Fruit fly (Drosophila melanogaster) whole organism, embryonic: Measurements from ENCODE around the gene CG7386.

Experiments
- Asciz ChIP-seq: fragments of 200-800 bp; sonication (Bioruptor generic); optimal IDR thresholded peaks from 2 replicates; lab custom pipeline; 2017; ENCODE audit warnings: missing biosample characterization, mild to moderate bottlenecking, missing genetic modification characterization, missing genetic modification reagents
- Atf3 ChIP-seq: fragments of 200-800 bp; sonication (Bioruptor generic); optimal IDR thresholded peaks from 3 replicates; lab custom pipeline; 2016; ENCODE audit warnings: missing biosample characterization, missing genetic modification characterization
- CG11696 ChIP-seq: fragments of 200-800 bp; sonication (Bioruptor generic); IDR thresholded peaks from 2 replicates; pipeline ENCODE4 v1.3.6; 2022; ENCODE audit warnings: missing biosample characterization, missing genetic modification characterization
- CG12299 ChIP-seq: fragments of 200-800 bp; sonication (Bioruptor generic); optimal IDR thresholded peaks from 2 replicates; lab custom pipeline; 2018; ENCODE audit warnings: missing biosample characterization, mild to moderate bottlenecking, missing genetic modification characterization
- CG13287 ChIP-seq: fragments of 200-800 bp; sonication (Bioruptor generic); IDR thresholded peaks from 2 replicates; pipeline ENCODE4 v1.3.6; 2022; ENCODE audit warnings: missing biosample characterization, missing genetic modification characterization; ENCODE audit not compliant: partially characterized antibody
- CG14014 ChIP-seq: fragments of 200-800 bp; sonication (Bioruptor generic); IDR thresholded peaks from 2 replicates; pipeline ENCODE4 v1.3.6; 2022; ENCODE audit warnings: missing biosample characterization, missing genetic modification characterization
- CG16863 ChIP-seq: fragments of 200-800 bp; sonication (Bioruptor generic); optimal IDR thresholded peaks from 3 replicates; lab custom pipeline; 2016; ENCODE audit warnings: missing biosample characterization, missing genetic modification characterization
- CG1832 ChIP-seq: fragments of 200-800 bp; sonication (Bioruptor generic); optimal IDR thresholded peaks from 2 replicates; lab custom pipeline; 2017; ENCODE audit warnings: missing biosample characterization, mild to moderate bottlenecking, missing genetic modification characterization, inconsistent platforms
- CG2712 ChIP-seq: fragments of 200-800 bp; optimal IDR thresholded peaks from 3 replicates; lab custom pipeline; 2019; ENCODE audit warnings: missing biosample characterization, mild to moderate bottlenecking, missing genetic modification characterization, moderate library complexity
- CG33213 ChIP-seq: fragments of 200-800 bp; sonication (Bioruptor generic); optimal IDR thresholded peaks from 3 replicates; lab custom pipeline; 2016; ENCODE audit warnings: missing biosample characterization, missing genetic modification characterization
- CG3726 ChIP-seq: fragments of 200-800 bp; sonication (Bioruptor generic); IDR thresholded peaks from 3 replicates; pipeline ENCODE4, ENCODE4 v1.3.6; 2022; ENCODE audit warnings: missing biosample characterization, missing genetic modification characterization
- CG3838 ChIP-seq: fragments of 200-800 bp; sonication (Bioruptor generic); optimal IDR thresholded peaks from 3 replicates; lab custom pipeline; 2016; ENCODE audit warnings: missing biosample characterization, missing genetic modification characterization
- CG4424 ChIP-seq: fragments of 200-800 bp; sonication (Bioruptor generic); optimal IDR thresholded peaks from 3 replicates; lab custom pipeline; 2016; ENCODE audit warnings: missing biosample characterization, missing genetic modification characterization
- CG4820 ChIP-seq: fragments of 200-800 bp; sonication (Bioruptor generic); optimal IDR thresholded peaks from 3 replicates; lab custom pipeline; 2016; ENCODE audit warnings: missing biosample characterization, missing genetic modification characterization
- CG6683 ChIP-seq: fragments of 200-800 bp; sonication (Bioruptor generic); optimal IDR thresholded peaks from 2 replicates; lab custom pipeline; 2017; ENCODE audit warnings: missing biosample characterization, mild to moderate bottlenecking, missing genetic modification characterization, missing genetic modification reagents
- CG7928 ChIP-seq: fragments of 200-800 bp; sonication (Bioruptor generic); optimal IDR thresholded peaks from 2 replicates; lab custom pipeline; 2017; ENCODE audit warnings: missing biosample characterization, mild to moderate bottlenecking, missing genetic modification characterization
- CG8281 ChIP-seq: fragments of 200-800 bp; sonication (Bioruptor generic); optimal IDR thresholded peaks from 2 replicates; lab custom pipeline; 2018; ENCODE audit warnings: missing biosample characterization, mild to moderate bottlenecking, missing genetic modification characterization, moderate library complexity
- CG8388 ChIP-seq: fragments of 200-800 bp; sonication (Bioruptor generic); optimal IDR thresholded peaks from 2 replicates; lab custom pipeline; 2019; ENCODE audit warnings: missing biosample characterization, mild to moderate bottlenecking, missing genetic modification characterization, moderate library complexity
- CG9727 ChIP-seq: fragments of 200-800 bp; sonication (Bioruptor generic); optimal IDR thresholded peaks from 3 replicates; lab custom pipeline; 2017; ENCODE audit warnings: missing biosample characterization, mild to moderate bottlenecking, missing genetic modification characterization
- Camta ChIP-seq: fragments of 200-800 bp; sonication (Bioruptor generic); optimal IDR thresholded peaks from 2 replicates; lab custom pipeline; 2016; ENCODE audit warnings: missing biosample characterization, missing genetic modification characterization
- Dad ChIP-seq: fragments of 200-800 bp; sonication (Bioruptor generic); optimal IDR thresholded peaks from 3 replicates; lab custom pipeline; 2016; ENCODE audit warnings: missing biosample characterization, missing genetic modification characterization
- Dip2 ChIP-seq: fragments of 200-800 bp; sonication (Bioruptor generic); IDR thresholded peaks from 2 replicates; pipeline ENCODE4 v1.3.6; 2022; ENCODE audit warnings: missing biosample characterization, missing genetic modification characterization
- ERR ChIP-seq: fragments of 200-800 bp; sonication (Bioruptor generic); optimal IDR thresholded peaks from 2 replicates; lab custom pipeline; 2016; ENCODE audit warnings: missing biosample characterization, missing genetic modification characterization
- Elba2 ChIP-seq: fragments of 200-800 bp; sonication (Bioruptor generic); optimal IDR thresholded peaks from 3 replicates; lab custom pipeline; 2016; ENCODE audit warnings: missing biosample characterization, missing genetic modification characterization
- Ets97D ChIP-seq: fragments of 200-800 bp; sonication (Bioruptor generic); optimal IDR thresholded peaks from 3 replicates; lab custom pipeline; 2016; ENCODE audit warnings: missing biosample characterization, missing genetic modification characterization
- HmgZ ChIP-seq: fragments of 200-800 bp; sonication (Bioruptor generic); optimal IDR thresholded peaks from 2 replicates; lab custom pipeline; 2018; ENCODE audit warnings: missing biosample characterization, mild to moderate bottlenecking, missing genetic modification characterization
- Hmr ChIP-seq: fragments of 200-800 bp; sonication (Bioruptor generic); optimal IDR thresholded peaks from 3 replicates; lab custom pipeline; 2017; ENCODE audit warnings: mild to moderate bottlenecking, missing biosample characterization, missing genetic modification reagents, missing genetic modification characterization
- Hmx ChIP-seq: fragments of 200-800 bp; sonication (Bioruptor generic); optimal IDR thresholded peaks from 2 replicates; lab custom pipeline; 2016; ENCODE audit warnings: missing biosample characterization, missing genetic modification characterization
- Jarid2 ChIP-seq: fragments of 200-800 bp; sonication (Bioruptor generic); optimal IDR thresholded peaks from 3 replicates; lab custom pipeline; 2017; ENCODE audit warnings: mild to moderate bottlenecking, missing biosample characterization, missing genetic modification reagents, missing genetic modification characterization
- Max ChIP-seq: fragments of 200-800 bp; sonication (Bioruptor generic); optimal IDR thresholded peaks from 2 replicates; lab custom pipeline; 2016; ENCODE audit warnings: missing biosample characterization, mild to moderate bottlenecking, missing genetic modification characterization
- TFAM ChIP-seq: fragments of 200-800 bp; sonication (Bioruptor generic); optimal IDR thresholded peaks from 2 replicates; lab custom pipeline; 2017; ENCODE audit warnings: missing biosample characterization, missing genetic modification characterization, inconsistent platforms
- Usf ChIP-seq: fragments of 200-800 bp; sonication (Bioruptor generic); optimal IDR thresholded peaks from 2 replicates; lab custom pipeline; 2017; ENCODE audit warnings: missing genotype, missing biosample characterization, missing genetic modification characterization
- bab2 ChIP-seq: fragments of 200-800 bp; sonication (Bioruptor generic); optimal IDR thresholded peaks from 2 replicates; lab custom pipeline; 2016; ENCODE audit warnings: missing biosample characterization, missing genetic modification characterization
- bbx ChIP-seq: fragments of 200-800 bp; sonication (Bioruptor generic); IDR thresholded peaks from 2 replicates; pipeline ENCODE4 v1.3.6; 2022; ENCODE audit warnings: missing biosample characterization, missing genetic modification characterization; ENCODE audit not compliant: partially characterized antibody
- corto ChIP-seq: fragments of 200-800 bp; sonication (Bioruptor generic); optimal IDR thresholded peaks from 2 replicates; lab custom pipeline; 2016; ENCODE audit warnings: missing biosample characterization, mild to moderate bottlenecking, missing genetic modification characterization, moderate library complexity
- cwo ChIP-seq: fragments of 200-800 bp; sonication (Bioruptor generic); optimal IDR thresholded peaks from 3 replicates; lab custom pipeline; 2017; ENCODE audit warnings: missing biosample characterization, missing genetic modification characterization, mild to moderate bottlenecking, moderate library complexity, missing genetic modification reagents
- dati ChIP-seq: fragments of 200-800 bp; sonication (Bioruptor generic); IDR thresholded peaks from 2 replicates; pipeline ENCODE4 v1.3.6; 2022; ENCODE audit warnings: missing biosample characterization, missing genetic modification characterization
- dysf ChIP-seq: fragments of 200-800 bp; sonication (Bioruptor generic); IDR thresholded peaks from 3 replicates; pipeline ENCODE4 v1.3.6; 2022; ENCODE audit warnings: missing biosample characterization, missing genetic modification characterization
- fd3F ChIP-seq: fragments of 200-800 bp; sonication (Bioruptor generic); optimal IDR thresholded peaks from 2 replicates; lab custom pipeline; 2018; ENCODE audit warnings: missing biosample characterization, mild to moderate bottlenecking, missing genetic modification characterization, moderate library complexity
- fd64A ChIP-seq: fragments of 200-800 bp; sonication (Bioruptor generic); optimal IDR thresholded peaks from 3 replicates; lab custom pipeline; 2018; ENCODE audit warnings: missing biosample characterization, mild to moderate bottlenecking, missing genetic modification characterization
- gce ChIP-seq: fragments of 200-800 bp; sonication (Bioruptor generic); IDR thresholded peaks from 3 replicates; pipeline ENCODE4 v1.3.6; 2022; ENCODE audit warnings: missing biosample characterization, missing genetic modification characterization
- gsb ChIP-seq: fragments of 200-800 bp; sonication (Bioruptor generic); IDR thresholded peaks from 2 replicates; pipeline ENCODE4 v1.3.6; 2022; ENCODE audit warnings: missing biosample characterization, missing genetic modification characterization
- luna ChIP-seq: fragments of 200-800 bp; sonication (Bioruptor generic); optimal IDR thresholded peaks from 2 replicates; lab custom pipeline; 2016; ENCODE audit warnings: missing biosample characterization, missing genetic modification characterization
- maf-S ChIP-seq: fragments of 200-800 bp; sonication (Bioruptor generic); optimal IDR thresholded peaks from 2 replicates; lab custom pipeline; 2016; ENCODE audit warnings: missing biosample characterization, missing genetic modification characterization
- nerfin-2 ChIP-seq: fragments of 200-800 bp; sonication (Bioruptor generic); IDR thresholded peaks from 2 replicates; pipeline ENCODE4 v1.3.6; 2022; ENCODE audit warnings: missing biosample characterization, missing genetic modification characterization; ENCODE audit not compliant: partially characterized antibody
- nmo ChIP-seq: fragments of 200-800 bp; sonication (Bioruptor generic); optimal IDR thresholded peaks from 2 replicates; lab custom pipeline; 2018; ENCODE audit warnings: missing biosample characterization, mild to moderate bottlenecking, missing genetic modification characterization, moderate library complexity
- org-1 ChIP-seq: fragments of 200-800 bp; sonication (Bioruptor generic); optimal IDR thresholded peaks from 2 replicates; lab custom pipeline; 2017; ENCODE audit warnings: missing biosample characterization, missing genetic modification characterization
- run ChIP-seq: fragments of 200-800 bp; sonication (Bioruptor generic); optimal IDR thresholded peaks from 3 replicates; lab custom pipeline; 2018; ENCODE audit warnings: missing biosample characterization, mild to moderate bottlenecking, missing genetic modification characterization
- sisA ChIP-seq: fragments of 200-800 bp; sonication (Bioruptor generic); IDR thresholded peaks from 2 replicates; pipeline ENCODE4 v1.3.6; 2022; ENCODE audit warnings: missing biosample characterization, missing genetic modification characterization
- trem ChIP-seq: fragments of 200-800 bp; optimal IDR thresholded peaks from 3 replicates; lab custom pipeline; 2019; ENCODE audit warnings: missing biosample characterization, mild to moderate bottlenecking, missing genetic modification characterization, moderate library complexity
- tup ChIP-seq: fragments of 200-800 bp; sonication (Bioruptor generic); optimal IDR thresholded peaks from 2 replicates; lab custom pipeline; 2016; ENCODE audit warnings: missing biosample characterization, mild to moderate bottlenecking, missing genetic modification characterization, moderate library complexity

Gene CG7386

dm6 chr3L:6139924-6140574, 49.5 kb upstream of the CG7386 start, which contains the start of gene Cpr65Av (continued):
- TF ChIP-seq sisA (GFP tag; lab: Robert Waterston, UW), result no peak
- TF ChIP-seq nerfin-2 (GFP tag; lab: Robert Waterston, UW), result no peak
- no peak for TF ChIP-seq CG2712 (tag; lab: Kevin White, UChicago)
- no peak for TF ChIP-seq TFAM
- TF ChIP-seq CG3838, result no peak
- no peak for TF ChIP-seq tup (GFP tag; lab: Kevin White, UChicago)
- TF ChIP-seq Camta, result no peak
- TF ChIP-seq cwo (GFP tag; lab: Kevin White, UChicago), result no peak
- TF ChIP-seq dati, result no peak
- TF ChIP-seq CG4424 (GFP tag; lab: Kevin White, UChicago), result no peak
- TF ChIP-seq luna, result no peak
- TF ChIP-seq run (tag; lab: Kevin White, UChicago), result no peak
- no peak for TF ChIP-seq CG12299 (tag; lab: Kevin White, UChicago)
- TF ChIP-seq ERR (GFP tag; lab: Kevin White, UChicago), result no peak
- no peak for TF ChIP-seq Hmx
- no peak for TF ChIP-seq CG7928
- no peak for TF ChIP-seq org-1 (GFP tag; lab: Kevin White, UChicago)
- no peak for TF ChIP-seq HmgZ
- no peak for TF ChIP-seq bab2 (GFP tag; lab: Kevin White, UChicago)
- TF ChIP-seq Elba2 (GFP tag; lab: Kevin White, UChicago), result no peak
- TF ChIP-seq CG33213, result no peak
- TF ChIP-seq Dip2 (GFP tag; lab: Robert Waterston, UW), result no peak
- no peak for TF ChIP-seq CG9727 (GFP tag; lab: Kevin White, UChicago)
- peak; percentile 34; the same call in 1 of the 2 replicates for TF ChIP-seq CG14014 (GFP tag; lab: Robert Waterston, UW)
- TF ChIP-seq CG1832 (GFP tag; lab: Kevin White, UChicago), result no peak
- TF ChIP-seq fd64A (GFP tag; lab: Kevin White, UChicago), result peak; percentile 16
- no peak for TF ChIP-seq trem (tag; lab: Kevin White, UChicago)
- no peak for TF ChIP-seq corto (GFP tag; lab: Kevin White, UChicago)
- no peak for TF ChIP-seq CG8388 (GFP tag; lab: Kevin White, UChicago)
- no peak for TF ChIP-seq CG13287 (GFP tag; lab: Robert Waterston, UW)
- TF ChIP-seq maf-S, result no peak
- no peak for TF ChIP-seq CG11696 (GFP tag; lab: Robert Waterston, UW)
- TF ChIP-seq CG6683 (GFP tag; lab: Kevin White, UChicago), result no peak
- TF ChIP-seq fd3F (GFP tag; lab: Kevin White, UChicago), result no peak
- no peak for TF ChIP-seq gsb (GFP tag; lab: Robert Waterston, UW)
- no peak for TF ChIP-seq bbx
- no peak for TF ChIP-seq CG16863 (GFP tag; lab: Kevin White, UChicago)
- TF ChIP-seq dysf (GFP tag; lab: Robert Waterston, UW), result no peak
- no peak for TF ChIP-seq CG3726
- peak; percentile 33 for TF ChIP-seq Asciz (GFP tag; lab: Kevin White, UChicago)
- no peak for TF ChIP-seq Ets97D (GFP tag; lab: Kevin White, UChicago)
- TF ChIP-seq Jarid2 (GFP tag; lab: Kevin White, UChicago), result no peak
- no peak for TF ChIP-seq Max (GFP tag; lab: Kevin White, UChicago)
- TF ChIP-seq gce, result 0 out of 3 replicates have a peak, but pooled peaks have one; percentile 28
- TF ChIP-seq Atf3 (GFP tag; lab: Kevin White, UChicago), result peak; percentile 6
- no peak for TF ChIP-seq CG4820 (GFP tag; lab: Kevin White, UChicago)
- TF ChIP-seq Hmr (GFP tag; lab: Kevin White, UChicago), result no peak
- no peak for TF ChIP-seq CG8281 (tag; lab: Kevin White, UChicago)
- no peak for TF ChIP-seq nmo
- TF ChIP-seq Dad (GFP tag; lab: Kevin White, UChicago), result no peak
- no peak for TF ChIP-seq Usf (GFP tag; lab: Kevin White, UChicago)
